Worm (Caenorhabditis elegans) whole organism, L1 larva: ENCODE measurements around the gene oac-14.
A peak's percentile ranks its signal among the peaks of the same experiment; 100 is the strongest.

Experiments used
- C16A3.4 ChIP-seq: fragments of 150-350 bp; optimal IDR thresholded peaks from 2 replicates; lab custom pipeline; 2014; ENCODE audit warnings: missing biosample characterization, missing genetic modification characterization
- Y116A8C.19 ChIP-seq: sonication (generic microtip); optimal IDR thresholded peaks from 2 replicates; lab custom pipeline; 2016; ENCODE audit warnings: missing compliant biosample characterization, missing genetic modification characterization, borderline replicate concordance
- aly-2 ChIP-seq: fragments of 150-350 bp; optimal IDR thresholded peaks from 2 replicates; lab custom pipeline; 2014; ENCODE audit warnings: missing biosample characterization, missing genetic modification characterization
- blmp-1 ChIP-seq: fragments of 150-350 bp; optimal IDR thresholded peaks from 2 replicates; lab custom pipeline; 2014; ENCODE audit warnings: missing biosample characterization, missing genetic modification characterization
- ceh-90 ChIP-seq: sonication (generic microtip); optimal IDR thresholded peaks from 2 replicates; lab custom pipeline; 2016; ENCODE audit warnings: missing genetic modification characterization, missing compliant biosample characterization
- dsc-1 ChIP-seq: sonication (generic microtip); optimal IDR thresholded peaks from 2 replicates; lab custom pipeline; 2016; ENCODE audit warnings: mild to moderate bottlenecking, missing genetic modification characterization, missing compliant biosample characterization
- efl-3 ChIP-seq: fragments of 200-800 bp; sonication (Bioruptor generic); optimal IDR thresholded peaks from 2 replicates; lab custom pipeline; 2018; ENCODE audit warnings: mild to moderate bottlenecking, missing genetic modification characterization, missing compliant biosample characterization
- egl-13 ChIP-seq: sonication (generic microtip); optimal IDR thresholded peaks from 2 replicates; lab custom pipeline; 2016; ENCODE audit warnings: missing genotype, missing genetic modification reagents, missing genetic modification characterization, missing compliant biosample characterization
- egl-27 ChIP-seq, 2 experiments: fragments of 150-350 bp in 1 of 2; sonication (generic microtip); optimal IDR thresholded peaks; 3 replicates each; lab custom pipeline; 2017 to 2018; ENCODE audit warnings: missing biosample characterization in 2 of 2, missing genetic modification characterization in 2 of 2, missing genetic modification reagents in 2 of 2
- elt-2 ChIP-seq: sonication (generic microtip); optimal IDR thresholded peaks from 2 replicates; lab custom pipeline; 2016; ENCODE audit warnings: missing genetic modification characterization, mild to moderate bottlenecking, inconsistent platforms, missing compliant biosample characterization, missing genetic modification reagents
- ets-5 ChIP-seq: fragments of 200-800 bp; sonication (Bioruptor generic); IDR thresholded peaks from 2 replicates; pipeline ENCODE4 v1.3.6; 2022; ENCODE audit warnings: missing genetic modification characterization, missing compliant biosample characterization
- fkh-4 ChIP-seq: sonication (generic microtip); optimal IDR thresholded peaks from 2 replicates; lab custom pipeline; 2016; ENCODE audit warnings: missing compliant biosample characterization, missing genetic modification characterization, borderline replicate concordance
- fkh-8 ChIP-seq: sonication (generic microtip); optimal IDR thresholded peaks from 2 replicates; lab custom pipeline; 2016; ENCODE audit warnings: mild to moderate bottlenecking, missing genetic modification characterization, missing compliant biosample characterization
- fos-1 ChIP-seq: fragments of 150-350 bp; optimal IDR thresholded peaks from 2 replicates; lab custom pipeline; 2014; ENCODE audit warnings: missing biosample characterization, missing genetic modification characterization
- hlh-17 ChIP-seq: fragments of 200-800 bp; sonication (Bioruptor generic); optimal IDR thresholded peaks from 2 replicates; lab custom pipeline; 2018; ENCODE audit warnings: missing genetic modification characterization, mild to moderate bottlenecking, missing compliant biosample characterization, moderate library complexity, borderline replicate concordance
- hlh-4 ChIP-seq: sonication (generic microtip); optimal IDR thresholded peaks from 2 replicates; lab custom pipeline; 2016; ENCODE audit warnings: mild to moderate bottlenecking, missing genetic modification characterization, missing compliant biosample characterization
- hpl-2 ChIP-seq: fragments of 150-350 bp; optimal IDR thresholded peaks from 2 replicates; lab custom pipeline; 2014; ENCODE audit warnings: missing biosample characterization, missing genetic modification reagents, missing genetic modification characterization
- isw-1 ChIP-seq: fragments of 200-800 bp; sonication (Bioruptor generic); IDR thresholded peaks from 2 replicates; pipeline ENCODE4 v1.3.6; 2022; ENCODE audit warnings: missing genetic modification characterization, missing compliant biosample characterization
- lin-13 ChIP-seq: fragments of 150-350 bp; optimal IDR thresholded peaks from 2 replicates; lab custom pipeline; 2014; ENCODE audit warnings: missing biosample characterization, missing genetic modification reagents, missing genetic modification characterization
- lin-14 ChIP-seq: fragments of 200-800 bp; sonication (Bioruptor generic); optimal IDR thresholded peaks from 2 replicates; lab custom pipeline; 2018; ENCODE audit warnings: mild to moderate bottlenecking, missing genetic modification characterization, moderate library complexity, missing compliant biosample characterization
- lin-15B ChIP-seq: fragments of 150-350 bp; sonication (generic microtip); optimal IDR thresholded peaks from 3 replicates; lab custom pipeline; 2014; ENCODE audit warnings: missing biosample characterization, missing genetic modification characterization
- lin-35 ChIP-seq, 2 experiments: fragments of 150-350 bp; optimal IDR thresholded peaks; 2 replicates each; lab custom pipeline; 2014; ENCODE audit warnings: missing biosample characterization in 2 of 2, missing genetic modification characterization in 2 of 2, missing genetic modification reagents in 2 of 2
- lin-39 ChIP-seq: fragments of 150-350 bp; optimal IDR thresholded peaks from 2 replicates; lab custom pipeline; 2014; ENCODE audit warnings: missing biosample characterization, missing genetic modification reagents, missing genetic modification characterization
- lsy-2 ChIP-seq, 2 experiments: fragments of 150-350 bp; optimal IDR thresholded peaks; 2 replicates each; lab custom pipeline; 2014; ENCODE audit warnings: missing biosample characterization in 2 of 2, missing genetic modification characterization in 2 of 2
- mab-9 ChIP-seq: fragments of 200-800 bp; sonication (Bioruptor generic); IDR thresholded peaks from 2 replicates; pipeline ENCODE4 v1.3.6; 2022; ENCODE audit warnings: missing genetic modification reagents, missing genetic modification characterization, missing compliant biosample characterization
- mdl-1 ChIP-seq, 2 experiments: fragments of 150-350 bp; optimal IDR thresholded peaks; 2 replicates each; lab custom pipeline; 2014 to 2017; ENCODE audit warnings: missing biosample characterization in 2 of 2, missing genetic modification characterization in 2 of 2, inconsistent platforms in 1 of 2
- mef-2 ChIP-seq: fragments of 150-350 bp; optimal IDR thresholded peaks from 2 replicates; lab custom pipeline; 2014; ENCODE audit warnings: missing biosample characterization, missing genetic modification characterization
- mep-1 ChIP-seq: fragments of 150-350 bp; optimal IDR thresholded peaks from 2 replicates; lab custom pipeline; 2014; ENCODE audit warnings: missing biosample characterization, missing genetic modification characterization
- nhr-12 ChIP-seq: sonication (generic microtip); optimal IDR thresholded peaks from 2 replicates; lab custom pipeline; 2017; ENCODE audit warnings: missing biosample characterization, missing genetic modification characterization
- nhr-19 ChIP-seq: fragments of 200-800 bp; sonication (Bioruptor generic); conservative IDR thresholded peaks from 2 replicates; pipeline ENCODE4 v1.3.6; 2022; ENCODE audit warnings: missing genetic modification characterization, missing compliant biosample characterization
- nhr-47 ChIP-seq: sonication (generic microtip); optimal IDR thresholded peaks from 2 replicates; lab custom pipeline; 2016; ENCODE audit warnings: mild to moderate bottlenecking, missing genetic modification characterization, moderate library complexity, missing compliant biosample characterization
- nhr-84 ChIP-seq: sonication (generic microtip); optimal IDR thresholded peaks from 2 replicates; lab custom pipeline; 2017; ENCODE audit warnings: missing biosample characterization, missing genetic modification characterization
- nhr-85 ChIP-seq: sonication (generic microtip); peaks from one replicate; lab custom pipeline; 2016; ENCODE audit warnings: missing genetic modification characterization, inconsistent platforms, missing compliant biosample characterization
- nhr-90 ChIP-seq: sonication (generic microtip); optimal IDR thresholded peaks from 2 replicates; lab custom pipeline; 2016; ENCODE audit warnings: mild to moderate bottlenecking, missing genetic modification characterization, missing compliant biosample characterization; ENCODE audit not compliant: poor library complexity
- pag-3 ChIP-seq: sonication (generic microtip); optimal IDR thresholded peaks from 2 replicates; lab custom pipeline; 2017; ENCODE audit warnings: missing genetic modification characterization, mild to moderate bottlenecking, missing compliant biosample characterization, antibody characterized with exemption, borderline replicate concordance; ENCODE audit not compliant: insufficient read depth
- rnt-1 ChIP-seq: sonication (generic microtip); optimal IDR thresholded peaks from 2 replicates; lab custom pipeline; 2016; ENCODE audit warnings: mild to moderate bottlenecking, missing genetic modification characterization, moderate library complexity, missing compliant biosample characterization
- skn-1 ChIP-seq: fragments of 150-350 bp; optimal IDR thresholded peaks from 2 replicates; lab custom pipeline; 2014; ENCODE audit warnings: missing biosample characterization, missing genetic modification characterization
- swsn-7 ChIP-seq: sonication (generic microtip); optimal IDR thresholded peaks from 2 replicates; lab custom pipeline; 2016; ENCODE audit warnings: missing genetic modification characterization, missing compliant biosample characterization
- tbx-2 ChIP-seq: sonication (generic microtip); optimal IDR thresholded peaks from 2 replicates; lab custom pipeline; 2016; ENCODE audit warnings: missing genetic modification characterization, missing compliant biosample characterization
- tlp-1 ChIP-seq: fragments of 150-350 bp; optimal IDR thresholded peaks from 2 replicates; lab custom pipeline; 2014; ENCODE audit warnings: missing biosample characterization, missing genetic modification characterization
- unc-86 ChIP-seq: sonication (generic microtip); optimal IDR thresholded peaks from 2 replicates; lab custom pipeline; 2016; ENCODE audit warnings: missing genetic modification characterization, missing compliant biosample characterization
- unc-98 ChIP-seq: fragments of 200-800 bp; sonication (Bioruptor generic); IDR thresholded peaks from 2 replicates; pipeline ENCODE4 v1.3.6; 2022; ENCODE audit warnings: missing genetic modification characterization, missing compliant biosample characterization
- xbp-1 ChIP-seq: sonication (generic microtip); optimal IDR thresholded peaks from 2 replicates; lab custom pipeline; 2016; ENCODE audit warnings: missing genetic modification characterization, missing compliant biosample characterization
- zag-1 ChIP-seq: fragments of 150-350 bp; optimal IDR thresholded peaks from 2 replicates; lab custom pipeline; 2014; ENCODE audit warnings: missing biosample characterization, missing genetic modification characterization
- zip-4 ChIP-seq: fragments of 200-800 bp; sonication (Bioruptor generic); optimal IDR thresholded peaks from 2 replicates; lab custom pipeline; 2018; ENCODE audit warnings: mild to moderate bottlenecking, missing genetic modification characterization, moderate library complexity, missing compliant biosample characterization
- ztf-11 ChIP-seq, 2 experiments: sonication (generic microtip); optimal IDR thresholded peaks; 2 replicates each; lab custom pipeline; 2016 to 2017; ENCODE audit warnings: missing genetic modification characterization in 2 of 2, missing biosample characterization in 1 of 2, missing compliant biosample characterization in 1 of 2
- ztf-4 ChIP-seq: fragments of 150-350 bp; optimal IDR thresholded peaks from 2 replicates; lab custom pipeline; 2014; ENCODE audit warnings: missing biosample characterization, missing genetic modification characterization

Gene oac-14

ce11 chrX:10188493-10188895, 46.7 kb upstream of the oac-14 start (continued):
- TF ChIP-seq lin-35 (GFP tag; optimal IDR thresholded peaks at IDR 0.05; lab: Kevin White, UChicago), result peak; percentile 53 to 58
- TF ChIP-seq hlh-4, result no peak
- no peak for TF ChIP-seq Y116A8C.19 (tag; lab: Kevin White, UChicago)
- TF ChIP-seq zag-1 (tag; lab: Kevin White, UChicago), result no peak
- TF ChIP-seq nhr-84 (tag; lab: Kevin White, UChicago), result no peak
- TF ChIP-seq lin-14 (GFP tag; lab: Kevin White, UChicago), result peak; percentile 99
- peak; percentile 40; the same call in 1 of the 2 replicates for TF ChIP-seq isw-1 (GFP tag; lab: Robert Waterston, UW)
- peak; percentile 31 for TF ChIP-seq zip-4
- peak; percentile 34; the same call in 1 of the 2 replicates for TF ChIP-seq mab-9
- TF ChIP-seq dsc-1, result peak; percentile 75
- peak; percentile 68 for TF ChIP-seq unc-86 (tag; lab: Kevin White, UChicago)
- no peak for TF ChIP-seq ztf-4 (tag; lab: Kevin White, UChicago)
- peak; percentile 70 for TF ChIP-seq C16A3.4 (tag; lab: Kevin White, UChicago)
- TF ChIP-seq blmp-1 (tag; lab: Kevin White, UChicago), result peak; percentile 40
- TF ChIP-seq elt-2 (tag; lab: Kevin White, UChicago), result no peak
- TF ChIP-seq efl-3 (GFP tag; lab: Kevin White, UChicago), result no peak
- TF ChIP-seq nhr-47 (tag; lab: Kevin White, UChicago), result peak; percentile 78
- peak; percentile 77 for TF ChIP-seq egl-13 (tag; lab: Kevin White, UChicago)
- peak; percentile 26 for TF ChIP-seq mef-2 (tag; lab: Kevin White, UChicago)
- TF ChIP-seq ztf-11 (tag; optimal IDR thresholded peaks at IDR 0.05; lab: Kevin White, UChicago), result peak in 1 of 2 experiments; percentile 66
- no peak for TF ChIP-seq hlh-17 (GFP tag; lab: Kevin White, UChicago)
- peak; percentile 81 for TF ChIP-seq fkh-8 (tag; lab: Kevin White, UChicago)
- no peak for TF ChIP-seq ets-5
- TF ChIP-seq mdl-1 (tag; optimal IDR thresholded peaks at IDR 0.05; lab: Kevin White, UChicago), result peak; percentile 31 to 72
- TF ChIP-seq nhr-90 (tag; lab: Kevin White, UChicago), result peak; percentile 54
- peak; percentile 67 for TF ChIP-seq xbp-1 (tag; lab: Kevin White, UChicago)
- TF ChIP-seq lin-15B, result no peak
- TF ChIP-seq tlp-1, result no peak
- peak; percentile 90 for TF ChIP-seq mep-1 (tag; lab: Kevin White, UChicago)
- peak; percentile 71 for TF ChIP-seq pag-3 (tag; lab: Kevin White, UChicago)
- no peak for TF ChIP-seq ceh-90
- no peak for TF ChIP-seq lin-39 (tag; lab: Kevin White, UChicago)
- no peak for TF ChIP-seq unc-98 (GFP tag; lab: Robert Waterston, UW)
- TF ChIP-seq egl-27 (tag; optimal IDR thresholded peaks at IDR 0.05; lab: Kevin White, UChicago), result no peak
- TF ChIP-seq tbx-2, result peak; percentile 69
- peak; percentile 78 for TF ChIP-seq swsn-7
- TF ChIP-seq skn-1 (tag; lab: Kevin White, UChicago), result peak; percentile 10
- no peak for TF ChIP-seq fkh-4 (tag; lab: Kevin White, UChicago)
- TF ChIP-seq nhr-85 (tag; lab: Kevin White, UChicago), result no peak
- peak; percentile 42 for TF ChIP-seq lin-13 (GFP tag; lab: Kevin White, UChicago)
- peak; percentile 64 for TF ChIP-seq nhr-19 (GFP tag; lab: Robert Waterston, UW)
- TF ChIP-seq, all 84 proteins: peak for 47

- no peak for TF ChIP-seq aly-2 (tag; lab: Kevin White, UChicago)
- no peak for TF ChIP-seq swsn-7
- TF ChIP-seq ztf-11 (tag; optimal IDR thresholded peaks at IDR 0.05; lab: Kevin White, UChicago), result no peak
- no peak for TF ChIP-seq unc-86 (tag; lab: Kevin White, UChicago)
- no peak for TF ChIP-seq fos-1 (tag; lab: Kevin White, UChicago)
- TF ChIP-seq rnt-1, result no peak
- TF ChIP-seq hpl-2 (GFP tag; lab: Kevin White, UChicago), result no peak
- no peak for TF ChIP-seq nhr-12
- no peak for TF ChIP-seq lsy-2 (tag; optimal IDR thresholded peaks at IDR 0.05; lab: Kevin White, UChicago)
These were observed 42.9 kb upstream of the oac-14 start for ce11 chrX:10184708-10185107.
